Worm (Caenorhabditis elegans) whole organism, L1 larva: ENCODE measurements around the gene srbc-50.
"Not testable (repeated sequence)": the region's sequence is repeated elsewhere in the genome, so short reads cannot be mapped to it uniquely, and the experiment has no call there.

Experiments used
- aha-1 ChIP-seq: fragments of 150-350 bp; optimal IDR thresholded peaks from 2 replicates; lab custom pipeline; 2014; ENCODE audit warnings: missing biosample characterization, missing genetic modification characterization
- alr-1 ChIP-seq: fragments of 200-800 bp; sonication (Bioruptor generic); optimal IDR thresholded peaks from 2 replicates; lab custom pipeline; 2018; ENCODE audit warnings: borderline replicate concordance, mild to moderate bottlenecking, missing genetic modification characterization, missing compliant biosample characterization
- ceh-82 ChIP-seq, 3 experiments: fragments of 150-350 bp in 1 of 3; sonication (generic microtip) in 2 of 3; optimal IDR thresholded peaks; 2 replicates each; lab custom pipeline; 2014 to 2017; ENCODE audit warnings: missing biosample characterization in 3 of 3, missing genetic modification characterization in 3 of 3
- dpl-1 ChIP-seq, 3 experiments: fragments of 150-350 bp in 2 of 3; sonication (generic microtip) in 1 of 3; optimal IDR thresholded peaks; 2 replicates each; lab custom pipeline; 2014 to 2017; ENCODE audit warnings: missing biosample characterization in 3 of 3, missing genetic modification characterization in 3 of 3, missing genetic modification reagents in 3 of 3
- elt-3 ChIP-seq, 6 experiments: fragments of 150-350 bp in 1 of 6; sonication (generic microtip); optimal IDR thresholded peaks; 2 replicates each; lab custom pipeline; 2017 to 2018; ENCODE audit warnings: missing biosample characterization in 6 of 6, missing genetic modification characterization in 6 of 6, inconsistent platforms in 1 of 6
- mep-1 ChIP-seq: fragments of 150-350 bp; optimal IDR thresholded peaks from 2 replicates; lab custom pipeline; 2014; ENCODE audit warnings: missing biosample characterization, missing genetic modification characterization
- nhr-20 ChIP-seq: sonication (generic microtip); optimal IDR thresholded peaks from 2 replicates; lab custom pipeline; 2016; ENCODE audit warnings: mild to moderate bottlenecking, missing genetic modification characterization, missing compliant biosample characterization
- unc-62 ChIP-seq: fragments of 150-350 bp; optimal IDR thresholded peaks from 2 replicates; lab custom pipeline; 2014; ENCODE audit warnings: missing biosample characterization, missing genetic modification reagents, missing genetic modification characterization
- ztf-11 ChIP-seq, 2 experiments: sonication (generic microtip); optimal IDR thresholded peaks; 2 replicates each; lab custom pipeline; 2016 to 2017; ENCODE audit warnings: missing genetic modification characterization in 2 of 2, missing biosample characterization in 1 of 2, missing compliant biosample characterization in 1 of 2
- ztf-4 ChIP-seq: fragments of 150-350 bp; optimal IDR thresholded peaks from 2 replicates; lab custom pipeline; 2014; ENCODE audit warnings: missing biosample characterization, missing genetic modification characterization

- not testable (repeated sequence) for TF ChIP-seq ztf-4; mep-1 (tag; lab: Kevin White, UChicago); ztf-11 (tag; optimal IDR thresholded peaks at IDR 0.05; lab: Kevin White, UChicago); alr-1 (tag; lab: Kevin White, UChicago); elt-3 (tag; optimal IDR thresholded peaks at IDR 0.05; lab: Kevin White, UChicago); unc-62; aha-1 (tag; lab: Kevin White, UChicago); nhr-20 (tag; lab: Kevin White, UChicago); dpl-1 (GFP tag; optimal IDR thresholded peaks at IDR 0.05; lab: Kevin White, UChicago); ceh-82 (tag; optimal IDR thresholded peaks at IDR 0.05; lab: Kevin White, UChicago)
Observed at ce11 chrV:15850276-15850811, 25.6 kb upstream of the srbc-50 start, which contains the start of gene srh-147.
